Fruit fly (Drosophila melanogaster): ENCODE measurements around the gene CG10561.

CG10561 gene

DNA sequence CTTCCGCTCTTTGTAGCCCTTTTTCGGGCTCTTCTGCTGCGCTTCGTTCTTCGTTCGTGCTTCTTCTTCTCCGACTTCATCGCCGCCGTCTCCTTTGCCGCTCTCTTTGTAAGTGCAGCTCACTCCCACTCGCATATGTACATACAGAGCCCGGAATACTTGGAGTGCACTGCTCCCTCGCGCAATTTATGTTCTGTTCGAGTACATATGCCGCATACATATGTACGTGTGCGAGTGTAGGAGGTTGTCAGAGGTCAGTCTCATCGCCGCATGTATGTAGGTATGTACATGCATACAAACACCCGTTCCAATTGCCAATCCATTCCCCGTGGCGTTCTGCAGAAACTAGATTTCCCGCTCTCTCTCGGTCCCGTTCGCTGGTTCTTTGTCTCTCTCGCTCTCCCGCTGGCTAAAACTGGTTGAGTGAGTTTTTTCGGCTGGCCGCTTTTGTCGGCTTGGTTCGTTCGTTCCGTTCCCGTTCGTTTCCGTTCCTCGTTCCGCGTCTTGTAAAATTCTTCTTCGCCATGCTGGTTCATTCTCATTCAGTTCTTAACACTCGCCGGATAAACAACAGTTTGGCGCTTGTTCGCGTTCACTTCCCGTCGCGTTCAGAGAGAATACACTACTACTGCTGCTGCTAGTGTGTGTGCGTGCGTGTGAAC, 43.9 kb downstream of the CG10561 start (continued):
- TF ChIP-seq aop (GFP tag; IDR thresholded peaks at IDR 0.05) (peak; percentile 66; the same call in 1 of the 2 replicates), Fer1 (GFP tag; optimal IDR thresholded peaks at IDR 0.05) (peak; percentile 75), sqz (GFP tag; optimal IDR thresholded peaks at IDR 0.05) (peak; percentile 79), Bteb2 (GFP tag; optimal IDR thresholded peaks at IDR 0.05) (peak; percentile 44), MESR4 (GFP tag; optimal IDR thresholded peaks at IDR 0.05) (no peak), Scr (GFP tag; IDR thresholded peaks at IDR 0.05; ENCODE audit: partially characterized antibody) (peak; percentile 48), D19B (GFP tag; optimal IDR thresholded peaks at IDR 0.05) (no peak), CG6854 (GFP tag; optimal IDR thresholded peaks at IDR 0.05) (peak; percentile 62), run (tag; optimal IDR thresholded peaks at IDR 0.05) (peak; percentile 21), z (GFP tag; IDR thresholded peaks at IDR 0.05) (peak; percentile 98), CG10543 (GFP tag; optimal IDR thresholded peaks at IDR 0.05) (peak; percentile 85), nerfin-2 (GFP tag; IDR thresholded peaks at IDR 0.05; ENCODE audit: partially characterized antibody) (no peak), vnd (GFP tag; IDR thresholded peaks at IDR 0.05; ENCODE audit: partially characterized antibody) (no peak), CG13894 (tag; optimal IDR thresholded peaks at IDR 0.05) (peak; percentile 73), CG14860 (GFP tag; IDR thresholded peaks at IDR 0.05; ENCODE audit: partially characterized antibody) (no peak), pb (GFP tag; optimal IDR thresholded peaks at IDR 0.05) (peak; percentile 6), Vsx1 (GFP tag; optimal IDR thresholded peaks at IDR 0.05) (peak; percentile 8), HLH3B (GFP tag; IDR thresholded peaks at IDR 0.05) (no peak; the same call in 1 of the 2 replicates), CG34224 (GFP tag; IDR thresholded peaks at IDR 0.05; ENCODE audit: partially characterized antibody) (peak; percentile 61; the same call in 1 of the 3 replicates), CkIIα-i1 (GFP tag; IDR thresholded peaks at IDR 0.05) (no peak), Adf1 (GFP tag; IDR thresholded peaks at IDR 0.05) (peak; percentile 60; the same call in 1 of the 2 replicates), Atf6 (GFP tag; IDR thresholded peaks at IDR 0.05) (0 out of 2 replicates have a peak, but pooled peaks have one; percentile 18), CG17802 (tag; optimal IDR thresholded peaks at IDR 0.05) (peak; percentile 3), CG32767 (GFP tag; IDR thresholded peaks at IDR 0.05) (peak; percentile 32; the same call in 1 of the 2 replicates), HLHmδ (GFP tag; optimal IDR thresholded peaks at IDR 0.05) (peak; percentile 66), CG18262 (tag; optimal IDR thresholded peaks at IDR 0.05) (peak; percentile 6), CG11247 (GFP tag; IDR thresholded peaks at IDR 0.05) (no peak), lab (GFP tag; optimal IDR thresholded peaks at IDR 0.05) (peak; percentile 77), Fer3 (tag; optimal IDR thresholded peaks at IDR 0.05) (peak; percentile 23), CG7839 (tag; optimal IDR thresholded peaks at IDR 0.05) (peak; percentile 22), CG17385 (GFP tag; optimal IDR thresholded peaks at IDR 0.05) (peak; percentile 86), stwl (tag; optimal IDR thresholded peaks at IDR 0.05) (peak; percentile 0), B-H2 (GFP tag; optimal IDR thresholded peaks at IDR 0.05) (peak; percentile 67), cwo (GFP tag; optimal IDR thresholded peaks at IDR 0.05) (peak; percentile 31), CG10565 (GFP tag; optimal IDR thresholded peaks at IDR 0.05) (no peak), CG7271 (tag; optimal IDR thresholded peaks at IDR 0.05) (peak; percentile 30), CG7372 (GFP tag; IDR thresholded peaks at IDR 0.05) (no peak), CG7786 (GFP tag; optimal IDR thresholded peaks at IDR 0.05) (no peak), phol (tag; optimal IDR thresholded peaks at IDR 0.05) (peak; percentile 34), H15 (GFP tag; IDR thresholded peaks at IDR 0.05) (no peak), CG31388 (GFP tag; optimal IDR thresholded peaks at IDR 0.05) (no peak), Max (GFP tag; optimal IDR thresholded peaks at IDR 0.05) (peak; percentile 30), CG11560 (tag; IDR thresholded peaks at IDR 0.05) (no peak), kni (GFP tag; optimal IDR thresholded peaks at IDR 0.05) (peak; percentile 96), CG15073 (GFP tag; optimal IDR thresholded peaks at IDR 0.05) (no peak), CG9609 (GFP tag; optimal IDR thresholded peaks at IDR 0.05) (no peak), tup (GFP tag; optimal IDR thresholded peaks at IDR 0.05) (no peak), gro (GFP tag; optimal IDR thresholded peaks at IDR 0.05) (peak; percentile 63)

All from whole organism, embryonic.